Fruit fly (Drosophila melanogaster) whole organism, embryonic: ENCODE measurements around the gene CG7991.

Experiments
- Asciz ChIP-seq: fragments of 200-800 bp; sonication (Bioruptor generic); optimal IDR thresholded peaks from 2 replicates; lab custom pipeline; 2017; ENCODE audit warnings: missing biosample characterization, mild to moderate bottlenecking, missing genetic modification characterization, missing genetic modification reagents
- B-H1 ChIP-seq: fragments of 200-800 bp; sonication (Bioruptor generic); IDR thresholded peaks from 3 replicates; pipeline ENCODE4 v1.3.6; 2022; ENCODE audit warnings: missing biosample characterization, missing genetic modification characterization
- BtbVII ChIP-seq: fragments of 200-800 bp; sonication (Bioruptor generic); optimal IDR thresholded peaks from 3 replicates; lab custom pipeline; 2017; ENCODE audit warnings: missing biosample characterization, mild to moderate bottlenecking, missing genetic modification characterization
- CG10366 ChIP-seq: fragments of 200-800 bp; sonication (Bioruptor generic); IDR thresholded peaks from 2 replicates; pipeline ENCODE4 v1.3.6; 2022; ENCODE audit warnings: missing biosample characterization, missing genetic modification characterization
- CG10462 ChIP-seq: fragments of 200-800 bp; sonication (Bioruptor generic); optimal IDR thresholded peaks from 2 replicates; lab custom pipeline; 2016; ENCODE audit warnings: missing biosample characterization, missing genetic modification characterization
- CG12299 ChIP-seq: fragments of 200-800 bp; sonication (Bioruptor generic); optimal IDR thresholded peaks from 2 replicates; lab custom pipeline; 2018; ENCODE audit warnings: missing biosample characterization, mild to moderate bottlenecking, missing genetic modification characterization
- CG12744 ChIP-seq: fragments of 200-800 bp; sonication (Bioruptor generic); optimal IDR thresholded peaks from 2 replicates; lab custom pipeline; 2016; ENCODE audit warnings: missing biosample characterization, missing genetic modification characterization
- CG1603 ChIP-seq: fragments of 200-800 bp; sonication (Bioruptor generic); optimal IDR thresholded peaks from 2 replicates; lab custom pipeline; 2019; ENCODE audit warnings: missing biosample characterization, mild to moderate bottlenecking, missing genetic modification characterization, moderate library complexity
- CG2202 ChIP-seq: fragments of 200-800 bp; sonication (Bioruptor generic); optimal IDR thresholded peaks from 2 replicates; lab custom pipeline; 2018; ENCODE audit warnings: missing biosample characterization, mild to moderate bottlenecking, missing genetic modification characterization
- CG2889 ChIP-seq: fragments of 200-800 bp; sonication (Bioruptor generic); IDR thresholded peaks from 3 replicates; pipeline ENCODE4 v1.3.6; 2022; ENCODE audit warnings: missing biosample characterization, missing genetic modification characterization
- CG31441 ChIP-seq: fragments of 200-800 bp; sonication (Bioruptor generic); IDR thresholded peaks from 2 replicates; pipeline ENCODE4 v1.3.6; 2022; ENCODE audit warnings: missing biosample characterization, missing genetic modification characterization
- CG3163 ChIP-seq: fragments of 200-800 bp; sonication (Bioruptor generic); optimal IDR thresholded peaks from 3 replicates; lab custom pipeline; 2016; ENCODE audit warnings: missing biosample characterization, missing genetic modification characterization
- CG32772 ChIP-seq: fragments of 200-800 bp; sonication (Bioruptor generic); IDR thresholded peaks from 2 replicates; pipeline ENCODE4 v1.3.6; 2022; ENCODE audit warnings: missing biosample characterization, missing genetic modification characterization
- CG3281 ChIP-seq: fragments of 200-800 bp; sonication (Bioruptor generic); optimal IDR thresholded peaks from 3 replicates; lab custom pipeline; 2017; ENCODE audit warnings: missing biosample characterization, mild to moderate bottlenecking, missing genetic modification characterization
- CG3407 ChIP-seq: fragments of 200-800 bp; sonication (Bioruptor generic); optimal IDR thresholded peaks from 2 replicates; lab custom pipeline; 2018; ENCODE audit warnings: missing biosample characterization, mild to moderate bottlenecking, missing genetic modification characterization
- CG7271 ChIP-seq: fragments of 200-800 bp; sonication (Bioruptor generic); optimal IDR thresholded peaks from 2 replicates; lab custom pipeline; 2018; ENCODE audit warnings: missing biosample characterization, mild to moderate bottlenecking, missing genetic modification characterization, moderate library complexity
- CG9797 ChIP-seq: fragments of 200-800 bp; sonication (Bioruptor generic); optimal IDR thresholded peaks from 3 replicates; lab custom pipeline; 2018; ENCODE audit warnings: missing biosample characterization, mild to moderate bottlenecking, missing genetic modification characterization
- CG9817 ChIP-seq: fragments of 200-800 bp; sonication (Bioruptor generic); optimal IDR thresholded peaks from 2 replicates; lab custom pipeline; 2018; ENCODE audit warnings: missing biosample characterization, mild to moderate bottlenecking, missing genetic modification characterization, moderate library complexity
- Dfd ChIP-seq, 2 experiments: fragments of >200 bp; optimal IDR thresholded peaks; 2 replicates each; lab custom pipeline; 2017; ENCODE audit warnings: missing biosample characterization in 2 of 2, missing genetic modification characterization in 2 of 2
- Dp ChIP-seq: fragments of 200-800 bp; sonication (Bioruptor generic); optimal IDR thresholded peaks from 2 replicates; lab custom pipeline; 2018; ENCODE audit warnings: missing biosample characterization, mild to moderate bottlenecking, missing genetic modification characterization, moderate library complexity
- Ets65A ChIP-seq: fragments of 200-800 bp; sonication (Bioruptor generic); peaks from one replicate; lab custom pipeline; 2016; ENCODE audit warnings: missing biosample characterization, missing genetic modification characterization
- GATAe ChIP-seq: fragments of 200-800 bp; sonication (Bioruptor generic); conservative IDR thresholded peaks from 2 replicates; pipeline ENCODE4 v1.3.6; 2022; ENCODE audit warnings: missing biosample characterization, missing genetic modification characterization
- Gsc ChIP-seq: fragments of 200-800 bp; sonication (Bioruptor generic); IDR thresholded peaks from 2 replicates; pipeline ENCODE4 v1.3.6; 2022; ENCODE audit warnings: missing biosample characterization, missing genetic modification characterization
- Hmr ChIP-seq: fragments of 200-800 bp; sonication (Bioruptor generic); optimal IDR thresholded peaks from 3 replicates; lab custom pipeline; 2017; ENCODE audit warnings: mild to moderate bottlenecking, missing biosample characterization, missing genetic modification reagents, missing genetic modification characterization
- Nf-YC ChIP-seq: fragments of 200-800 bp; optimal IDR thresholded peaks from 3 replicates; lab custom pipeline; 2019; ENCODE audit warnings: missing biosample characterization, mild to moderate bottlenecking, missing genetic modification characterization, moderate library complexity
- Sox100B ChIP-seq: fragments of 200-800 bp; sonication (Bioruptor generic); optimal IDR thresholded peaks from 3 replicates; lab custom pipeline; 2018; ENCODE audit warnings: missing biosample characterization, mild to moderate bottlenecking, missing genetic modification characterization
- Usf ChIP-seq: fragments of 200-800 bp; sonication (Bioruptor generic); optimal IDR thresholded peaks from 2 replicates; lab custom pipeline; 2017; ENCODE audit warnings: missing genotype, missing biosample characterization, missing genetic modification characterization
- Xbp1 ChIP-seq: fragments of 200-800 bp; sonication (Bioruptor generic); optimal IDR thresholded peaks from 3 replicates; lab custom pipeline; 2016; ENCODE audit warnings: missing biosample characterization, mild to moderate bottlenecking, missing genetic modification characterization
- ac ChIP-seq: fragments of 200-800 bp; sonication (Bioruptor generic); optimal IDR thresholded peaks from 3 replicates; lab custom pipeline; 2017; ENCODE audit warnings: missing biosample characterization, mild to moderate bottlenecking, missing genetic modification characterization
- crc ChIP-seq: fragments of 200-800 bp; sonication (Bioruptor generic); optimal IDR thresholded peaks from 2 replicates; lab custom pipeline; 2016; ENCODE audit warnings: missing biosample characterization, missing genetic modification characterization
- dan ChIP-seq: fragments of 200-800 bp; sonication (Bioruptor generic); IDR thresholded peaks from 2 replicates; pipeline ENCODE4 v1.3.6; 2022; ENCODE audit warnings: missing biosample characterization, missing genetic modification characterization
- danr ChIP-seq: fragments of 200-800 bp; sonication (Bioruptor generic); IDR thresholded peaks from 2 replicates; pipeline ENCODE4 v1.3.6; 2022; ENCODE audit warnings: missing biosample characterization, missing genetic modification characterization
- dimm ChIP-seq: fragments of 200-800 bp; sonication (Bioruptor generic); IDR thresholded peaks from 2 replicates; pipeline ENCODE4 v1.3.6; 2022; ENCODE audit warnings: missing biosample characterization, missing genetic modification characterization
- ewg ChIP-seq: fragments of 200-800 bp; sonication (Bioruptor generic); optimal IDR thresholded peaks from 3 replicates; lab custom pipeline; 2017; ENCODE audit warnings: mild to moderate bottlenecking, missing biosample characterization, missing genetic modification reagents, missing genetic modification characterization
- fru ChIP-seq: fragments of >200 bp; optimal IDR thresholded peaks from 2 replicates; lab custom pipeline; 2017
- gcm ChIP-seq: fragments of 200-800 bp; sonication (Bioruptor generic); optimal IDR thresholded peaks from 2 replicates; lab custom pipeline; 2019; ENCODE audit warnings: missing biosample characterization, mild to moderate bottlenecking, missing genetic modification characterization, moderate library complexity
- grau ChIP-seq: fragments of 200-800 bp; optimal IDR thresholded peaks from 3 replicates; lab custom pipeline; 2019; ENCODE audit warnings: missing biosample characterization, mild to moderate bottlenecking, missing genetic modification characterization, moderate library complexity
- ind ChIP-seq: fragments of 200-800 bp; sonication (Bioruptor generic); optimal IDR thresholded peaks from 3 replicates; lab custom pipeline; 2016; ENCODE audit warnings: missing biosample characterization, missing genetic modification characterization
- lilli ChIP-seq: fragments of 200-800 bp; sonication (Bioruptor generic); optimal IDR thresholded peaks from 3 replicates; lab custom pipeline; 2016; ENCODE audit warnings: missing biosample characterization, missing genetic modification characterization
- lola ChIP-seq, 3 experiments: fragments of >200 bp in 2 of 3; fragments of 200-800 bp in 1 of 3; sonication (Bioruptor generic) in 1 of 3; optimal IDR thresholded peaks; 2 replicates each; lab custom pipeline; 2017 to 2019; ENCODE audit warnings: missing biosample characterization in 3 of 3, missing genetic modification characterization in 3 of 3, mild to moderate bottlenecking in 1 of 3, moderate library complexity in 1 of 3
- lov ChIP-seq, 2 experiments: fragments of 200-800 bp in 1 of 2; fragments of >200 bp in 1 of 2; sonication (Bioruptor generic) in 1 of 2; IDR thresholded peaks in 1 of 2; optimal IDR thresholded peaks in 1 of 2; 2 replicates in 1 of 2; 3 replicates in 1 of 2; pipeline versions ENCODE4 v1.3.6 to Lab custom; 2017 to 2022; ENCODE audit warnings: missing biosample characterization in 1 of 2, missing genetic modification characterization in 1 of 2
- nerfin-1 ChIP-seq: fragments of 200-800 bp; sonication (Bioruptor generic); optimal IDR thresholded peaks from 3 replicates; lab custom pipeline; 2019; ENCODE audit warnings: missing biosample characterization, mild to moderate bottlenecking, missing genetic modification characterization, moderate library complexity
- onecut ChIP-seq: fragments of 200-800 bp; sonication (Bioruptor generic); IDR thresholded peaks from 2 replicates; pipeline ENCODE4 v1.3.6; 2022; ENCODE audit warnings: missing biosample characterization, missing genetic modification characterization
- psq ChIP-seq: fragments of 200-800 bp; sonication (Bioruptor generic); optimal IDR thresholded peaks from 2 replicates; lab custom pipeline; 2017; ENCODE audit warnings: missing biosample characterization, missing genetic modification characterization
- rib ChIP-seq: fragments of 200-800 bp; sonication (Bioruptor generic); IDR thresholded peaks from 2 replicates; pipeline ENCODE4 v1.3.6; 2022; ENCODE audit warnings: missing biosample characterization, missing genetic modification characterization
- sd ChIP-seq: fragments of 200-800 bp; sonication (Bioruptor generic); optimal IDR thresholded peaks from 3 replicates; lab custom pipeline; 2018; ENCODE audit warnings: missing biosample characterization, mild to moderate bottlenecking, missing genetic modification characterization, moderate library complexity
- tx ChIP-seq: fragments of 200-800 bp; sonication (Bioruptor generic); optimal IDR thresholded peaks from 2 replicates; lab custom pipeline; 2016; ENCODE audit warnings: missing biosample characterization, missing genetic modification characterization
- unpg ChIP-seq: fragments of 200-800 bp; sonication (Bioruptor generic); optimal IDR thresholded peaks from 3 replicates; lab custom pipeline; 2018; ENCODE audit warnings: missing biosample characterization, mild to moderate bottlenecking, missing genetic modification characterization, moderate library complexity
- yki ChIP-seq: fragments of >200 bp; optimal IDR thresholded peaks from 3 replicates; lab custom pipeline; 2018

The CG7991 gene

dm6 chr3L:1746338-1747199 is 72.1 kb downstream of the CG7991 start, which contains the start of gene CG13921 (continued):
- peak; percentile 97 for TF ChIP-seq grau (tag; lab: Kevin White, UChicago)
- TF ChIP-seq sd (tag; lab: Kevin White, UChicago) = peak; percentile 91
- peak; percentile 99 for TF ChIP-seq CG7271 (tag; lab: Kevin White, UChicago)
- peak; percentile 98 for TF ChIP-seq gcm (GFP tag; lab: Kevin White, UChicago)
- TF ChIP-seq fru = no peak
- peak; percentile 99 for TF ChIP-seq CG1603
- peak; percentile 98 for TF ChIP-seq Asciz (GFP tag; lab: Kevin White, UChicago)
- peak; percentile 98 for TF ChIP-seq CG9817 (tag; lab: Kevin White, UChicago)
- peak; percentile 97 for TF ChIP-seq Sox100B
- peak; percentile 99 for TF ChIP-seq Usf
- TF ChIP-seq CG2889 (GFP tag; lab: Robert Waterston, UW) = peak; percentile 98
- TF ChIP-seq Dfd (GFP tag; optimal IDR thresholded peaks at IDR 0.05; lab: Kevin White, UChicago) = no peak
- peak; percentile 96 for TF ChIP-seq psq (GFP tag; lab: Kevin White, UChicago)
- peak; percentile 91 for TF ChIP-seq GATAe (GFP tag; lab: Robert Waterston, UW)
- TF ChIP-seq CG32772 (GFP tag; lab: Robert Waterston, UW) = peak; percentile 99
- peak; percentile 96 for TF ChIP-seq CG31441 (GFP tag; lab: Robert Waterston, UW)
- TF ChIP-seq tx (GFP tag; lab: Kevin White, UChicago) = peak; percentile 98
- TF ChIP-seq CG3281 (GFP tag; lab: Kevin White, UChicago) = peak; percentile 97
- TF ChIP-seq Xbp1 (GFP tag; lab: Kevin White, UChicago) = peak; percentile 99
- TF ChIP-seq Hmr = peak; percentile 98
- peak; percentile 96 for TF ChIP-seq CG12299
- TF ChIP-seq crc = peak; percentile 99
- TF ChIP-seq CG2202 (tag; lab: Kevin White, UChicago) = peak; percentile 98
- TF ChIP-seq yki (lab: Kevin White, UChicago) = no peak
- peak; percentile 99 for TF ChIP-seq ind
- TF ChIP-seq dimm = peak; percentile 97
- peak; percentile 73 for TF ChIP-seq CG9797 (GFP tag; lab: Kevin White, UChicago)
- TF ChIP-seq dan (GFP tag; lab: Robert Waterston, UW) = peak; percentile 99
- peak; percentile 99 for TF ChIP-seq lilli (GFP tag; lab: Kevin White, UChicago)
- peak; percentile 97 for TF ChIP-seq BtbVII (GFP tag; lab: Kevin White, UChicago)
- TF ChIP-seq rib (GFP tag; lab: Robert Waterston, UW) = peak; percentile 97
- TF ChIP-seq unpg = peak; percentile 99
- TF ChIP-seq ac (GFP tag; lab: Kevin White, UChicago) = peak; percentile 95
- TF ChIP-seq B-H1 (GFP tag; lab: Robert Waterston, UW) = peak; percentile 98
- peak in 1 of 3 experiments; percentile 99 for TF ChIP-seq lola (GFP tag; optimal IDR thresholded peaks at IDR 0.05; lab: Kevin White, UChicago)
- TF ChIP-seq danr (GFP tag; lab: Robert Waterston, UW) = peak; percentile 98
- TF ChIP-seq Ets65A = peak; percentile 100
- peak; percentile 89 for TF ChIP-seq Gsc
- TF ChIP-seq nerfin-1 (tag; lab: Kevin White, UChicago) = peak; percentile 98
- TF ChIP-seq CG10366 (GFP tag; lab: Robert Waterston, UW) = peak; percentile 99
- TF ChIP-seq onecut = peak; percentile 99
- TF ChIP-seq Nf-YC (tag; lab: Kevin White, UChicago) = peak; percentile 88
- TF ChIP-seq lov (optimal IDR thresholded peaks at IDR 0.05; lab: Kevin White, UChicago) = no peak
- peak; percentile 99 for TF ChIP-seq lov (GFP tag; IDR thresholded peaks at IDR 0.05; lab: Robert Waterston, UW)
- TF ChIP-seq CG10462 (GFP tag; lab: Kevin White, UChicago) = peak; percentile 99
- peak; percentile 21 for TF ChIP-seq Dp (GFP tag; lab: Kevin White, UChicago)
- TF ChIP-seq CG3163 (GFP tag; lab: Kevin White, UChicago) = peak; percentile 93
- TF ChIP-seq CG12744 (GFP tag; lab: Kevin White, UChicago) = peak; percentile 99
- TF ChIP-seq ewg (GFP tag; lab: Kevin White, UChicago) = peak; percentile 96
- TF ChIP-seq CG3407 (GFP tag; lab: Kevin White, UChicago) = peak; percentile 98
